Fruit fly (Drosophila melanogaster) whole organism, embryonic: ENCODE measurements around the gene CG43307.
A peak's percentile ranks its signal among the peaks of the same experiment; 100 is the strongest.

Source experiments
- Antp ChIP-seq: fragments of 200-800 bp; sonication (Bioruptor generic); optimal IDR thresholded peaks from 3 replicates; lab custom pipeline; 2016; ENCODE audit warnings: missing biosample characterization, missing genetic modification characterization
- Atf3 ChIP-seq: fragments of 200-800 bp; sonication (Bioruptor generic); optimal IDR thresholded peaks from 3 replicates; lab custom pipeline; 2016; ENCODE audit warnings: missing biosample characterization, missing genetic modification characterization
- CG10267 ChIP-seq: fragments of 200-800 bp; sonication (Bioruptor generic); optimal IDR thresholded peaks from 2 replicates; lab custom pipeline; 2018; ENCODE audit warnings: missing biosample characterization, mild to moderate bottlenecking, missing genetic modification characterization, moderate library complexity
- CG12236 ChIP-seq: fragments of 200-800 bp; sonication (Bioruptor generic); optimal IDR thresholded peaks from 2 replicates; lab custom pipeline; 2016; ENCODE audit warnings: missing biosample characterization, missing genetic modification characterization
- CG1233 ChIP-seq: fragments of 200-800 bp; sonication (Bioruptor generic); optimal IDR thresholded peaks from 4 replicates; lab custom pipeline; 2018; ENCODE audit warnings: missing biosample characterization, mild to moderate bottlenecking, missing genetic modification characterization
- CG12769 ChIP-seq: fragments of 200-800 bp; sonication (Bioruptor generic); optimal IDR thresholded peaks from 2 replicates; lab custom pipeline; 2019; ENCODE audit warnings: missing biosample characterization, mild to moderate bottlenecking, missing genetic modification characterization, moderate library complexity
- CG14667 ChIP-seq: fragments of 200-800 bp; sonication (Bioruptor generic); IDR thresholded peaks from 2 replicates; pipeline ENCODE4 v1.3.6; 2022; ENCODE audit warnings: missing biosample characterization, missing genetic modification characterization
- CG15479 ChIP-seq: fragments of 200-800 bp; sonication (Bioruptor generic); optimal IDR thresholded peaks from 3 replicates; lab custom pipeline; 2019; ENCODE audit warnings: missing biosample characterization, mild to moderate bottlenecking, missing genetic modification characterization, moderate library complexity
- CG15514 ChIP-seq: fragments of 200-800 bp; sonication (Bioruptor generic); optimal IDR thresholded peaks from 3 replicates; lab custom pipeline; 2017; ENCODE audit warnings: missing biosample characterization, missing genetic modification characterization, mild to moderate bottlenecking, moderate library complexity, missing genetic modification reagents
- CG17361 ChIP-seq: fragments of 200-800 bp; sonication (Bioruptor generic); IDR thresholded peaks from 3 replicates; pipeline ENCODE4 v1.3.6; 2022; ENCODE audit warnings: missing biosample characterization, missing genetic modification characterization
- CG18764 ChIP-seq: fragments of 200-800 bp; sonication (Bioruptor generic); optimal IDR thresholded peaks from 3 replicates; lab custom pipeline; 2016; ENCODE audit warnings: missing biosample characterization, missing genetic modification characterization
- CG2120 ChIP-seq: fragments of 200-800 bp; sonication (Bioruptor generic); optimal IDR thresholded peaks from 3 replicates; lab custom pipeline; 2016; ENCODE audit warnings: missing biosample characterization, missing genetic modification characterization
- CG30020 ChIP-seq: fragments of 200-800 bp; optimal IDR thresholded peaks from 2 replicates; lab custom pipeline; 2019; ENCODE audit warnings: missing biosample characterization, mild to moderate bottlenecking, missing genetic modification characterization, moderate library complexity
- CG32532 ChIP-seq: fragments of 200-800 bp; sonication (Bioruptor generic); IDR thresholded peaks from 2 replicates; pipeline ENCODE4 v1.3.6; 2022; ENCODE audit warnings: missing biosample characterization, missing genetic modification characterization
- CG3726 ChIP-seq: fragments of 200-800 bp; sonication (Bioruptor generic); IDR thresholded peaks from 3 replicates; pipeline ENCODE4, ENCODE4 v1.3.6; 2022; ENCODE audit warnings: missing biosample characterization, missing genetic modification characterization
- CG3847 ChIP-seq: fragments of 200-800 bp; sonication (Bioruptor generic); IDR thresholded peaks from 2 replicates; pipeline ENCODE4 v1.3.6; 2022; ENCODE audit warnings: missing biosample characterization, missing genetic modification characterization
- CG42726 ChIP-seq: fragments of 200-800 bp; sonication (Bioruptor generic); IDR thresholded peaks from 2 replicates; pipeline ENCODE4 v1.3.6; 2022; ENCODE audit warnings: missing biosample characterization, missing genetic modification characterization; ENCODE audit not compliant: partially characterized antibody
- CG4707 ChIP-seq: fragments of 200-800 bp; sonication (Bioruptor generic); optimal IDR thresholded peaks from 2 replicates; lab custom pipeline; 2018; ENCODE audit warnings: missing biosample characterization, mild to moderate bottlenecking, missing genetic modification characterization, moderate library complexity
- CG8765 ChIP-seq: fragments of 200-800 bp; sonication (Bioruptor generic); IDR thresholded peaks from 2 replicates; pipeline ENCODE4 v1.3.6; 2022; ENCODE audit warnings: missing biosample characterization, missing genetic modification characterization
- Ets65A ChIP-seq: fragments of 200-800 bp; sonication (Bioruptor generic); peaks from one replicate; lab custom pipeline; 2016; ENCODE audit warnings: missing biosample characterization, missing genetic modification characterization
- Hsf ChIP-seq: fragments of 200-800 bp; sonication (Bioruptor generic); optimal IDR thresholded peaks from 3 replicates; lab custom pipeline; 2016; ENCODE audit warnings: missing biosample characterization, missing genetic modification characterization
- Mad ChIP-seq: fragments of 200-800 bp; sonication (Bioruptor generic); optimal IDR thresholded peaks from 2 replicates; lab custom pipeline; 2016; ENCODE audit warnings: missing biosample characterization, missing genetic modification characterization
- Meics ChIP-seq: fragments of 200-800 bp; sonication (Bioruptor generic); optimal IDR thresholded peaks from 2 replicates; lab custom pipeline; 2017; ENCODE audit warnings: missing biosample characterization, mild to moderate bottlenecking, missing genetic modification characterization
- Oaz ChIP-seq: fragments of 200-800 bp; sonication (Bioruptor generic); IDR thresholded peaks from 2 replicates; pipeline ENCODE4 v1.3.6; 2022; ENCODE audit warnings: missing biosample characterization, missing genetic modification characterization
- Opbp ChIP-seq: fragments of 200-800 bp; sonication (Bioruptor generic); IDR thresholded peaks from 3 replicates; pipeline ENCODE4 v1.3.6; 2022; ENCODE audit warnings: missing biosample characterization, missing genetic modification characterization; ENCODE audit not compliant: partially characterized antibody
- Optix ChIP-seq: fragments of 200-800 bp; sonication (Bioruptor generic); IDR thresholded peaks from 3 replicates; pipeline ENCODE4 v1.3.6; 2022; ENCODE audit warnings: missing biosample characterization, missing genetic modification characterization
- Rx ChIP-seq: fragments of 200-800 bp; sonication (Bioruptor generic); IDR thresholded peaks from 2 replicates; pipeline ENCODE4 v1.3.6; 2022; ENCODE audit warnings: missing biosample characterization, missing genetic modification characterization
- Scr ChIP-seq: fragments of 200-800 bp; sonication (Bioruptor generic); IDR thresholded peaks from 2 replicates; pipeline ENCODE4 v1.3.6; 2022; ENCODE audit warnings: missing biosample characterization, missing genetic modification characterization; ENCODE audit not compliant: partially characterized antibody
- Sox102F ChIP-seq: fragments of 200-800 bp; sonication (Bioruptor generic); optimal IDR thresholded peaks from 2 replicates; lab custom pipeline; 2018; ENCODE audit warnings: missing biosample characterization, mild to moderate bottlenecking, missing genetic modification characterization, moderate library complexity
- Stat92E ChIP-seq, 3 experiments: fragments of >200 bp in 2 of 3; fragments of 200-800 bp in 1 of 3; sonication (Bioruptor generic) in 1 of 3; optimal IDR thresholded peaks; 2 replicates each; lab custom pipeline; 2017 to 2019; ENCODE audit warnings: missing biosample characterization in 3 of 3, missing genetic modification characterization in 3 of 3, mild to moderate bottlenecking in 1 of 3, moderate library complexity in 1 of 3
- TFAM ChIP-seq: fragments of 200-800 bp; sonication (Bioruptor generic); optimal IDR thresholded peaks from 2 replicates; lab custom pipeline; 2017; ENCODE audit warnings: missing biosample characterization, missing genetic modification characterization, inconsistent platforms
- ab ChIP-seq: fragments of 200-800 bp; sonication (Bioruptor generic); optimal IDR thresholded peaks from 2 replicates; lab custom pipeline; 2016; ENCODE audit warnings: missing biosample characterization, missing genetic modification characterization
- ato ChIP-seq: fragments of 200-800 bp; sonication (Bioruptor generic); IDR thresholded peaks from 2 replicates; pipeline ENCODE4 v1.3.6; 2022; ENCODE audit warnings: missing biosample characterization, missing genetic modification characterization; ENCODE audit not compliant: partially characterized antibody
- bab2 ChIP-seq: fragments of 200-800 bp; sonication (Bioruptor generic); optimal IDR thresholded peaks from 2 replicates; lab custom pipeline; 2016; ENCODE audit warnings: missing biosample characterization, missing genetic modification characterization
- bcd ChIP-seq: fragments of 200-800 bp; sonication (Bioruptor generic); optimal IDR thresholded peaks from 2 replicates; lab custom pipeline; 2017; ENCODE audit warnings: missing biosample characterization, mild to moderate bottlenecking, missing genetic modification characterization
- chinmo ChIP-seq: fragments of 200-800 bp; sonication (Bioruptor generic); IDR thresholded peaks from 4 replicates; pipeline ENCODE4 v1.3.6; 2022; ENCODE audit warnings: missing biosample characterization, missing genetic modification characterization; ENCODE audit not compliant: partially characterized antibody
- corto ChIP-seq: fragments of 200-800 bp; sonication (Bioruptor generic); optimal IDR thresholded peaks from 2 replicates; lab custom pipeline; 2016; ENCODE audit warnings: missing biosample characterization, mild to moderate bottlenecking, missing genetic modification characterization, moderate library complexity
- gsb ChIP-seq: fragments of 200-800 bp; sonication (Bioruptor generic); IDR thresholded peaks from 2 replicates; pipeline ENCODE4 v1.3.6; 2022; ENCODE audit warnings: missing biosample characterization, missing genetic modification characterization
- knrl ChIP-seq: fragments of 200-800 bp; sonication (Bioruptor generic); IDR thresholded peaks from 3 replicates; pipeline ENCODE4 v1.3.6; 2022; ENCODE audit warnings: missing biosample characterization, missing genetic modification characterization; ENCODE audit not compliant: partially characterized antibody
- lilli ChIP-seq: fragments of 200-800 bp; sonication (Bioruptor generic); optimal IDR thresholded peaks from 3 replicates; lab custom pipeline; 2016; ENCODE audit warnings: missing biosample characterization, missing genetic modification characterization
- nerfin-2 ChIP-seq: fragments of 200-800 bp; sonication (Bioruptor generic); IDR thresholded peaks from 2 replicates; pipeline ENCODE4 v1.3.6; 2022; ENCODE audit warnings: missing biosample characterization, missing genetic modification characterization; ENCODE audit not compliant: partially characterized antibody
- pfk ChIP-seq: fragments of 200-800 bp; sonication (Bioruptor generic); optimal IDR thresholded peaks from 2 replicates; lab custom pipeline; 2018; ENCODE audit warnings: missing biosample characterization, mild to moderate bottlenecking, missing genetic modification characterization, moderate library complexity
- pita ChIP-seq: fragments of 200-800 bp; sonication (Bioruptor generic); optimal IDR thresholded peaks from 2 replicates; lab custom pipeline; 2017; ENCODE audit warnings: missing biosample characterization, mild to moderate bottlenecking, missing genetic modification characterization
- prd ChIP-seq, 3 experiments: fragments of >200 bp in 2 of 3; fragments of 200-800 bp in 1 of 3; sonication (Bioruptor generic) in 1 of 3; optimal IDR thresholded peaks in 2 of 3; IDR thresholded peaks in 1 of 3; 2 replicates in 2 of 3; 3 replicates in 1 of 3; pipeline versions ENCODE4 v1.3.6 to Lab custom; 2017 to 2022; ENCODE audit warnings: missing biosample characterization in 1 of 3, missing genetic modification characterization in 1 of 3
- slbo ChIP-seq: fragments of 200-800 bp; sonication (Bioruptor generic); IDR thresholded peaks from 2 replicates; pipeline ENCODE4 v1.3.6; 2022; ENCODE audit warnings: missing biosample characterization, missing genetic modification characterization
- slou ChIP-seq: fragments of 200-800 bp; sonication (Bioruptor generic); optimal IDR thresholded peaks from 3 replicates; lab custom pipeline; 2016; ENCODE audit warnings: missing biosample characterization, missing genetic modification characterization
- ssp ChIP-seq: fragments of 200-800 bp; sonication (Bioruptor generic); IDR thresholded peaks from 2 replicates; pipeline ENCODE4 v1.3.6; 2022; ENCODE audit warnings: missing biosample characterization, missing genetic modification characterization
- tgo ChIP-seq: fragments of 200-800 bp; sonication (Bioruptor generic); IDR thresholded peaks from 3 replicates; pipeline ENCODE4 v1.3.6; 2022; ENCODE audit warnings: missing biosample characterization, missing genetic modification characterization
- zfh2 ChIP-seq: fragments of 200-800 bp; sonication (Bioruptor generic); optimal IDR thresholded peaks from 2 replicates; lab custom pipeline; 2016; ENCODE audit warnings: missing biosample characterization, missing genetic modification characterization

The CG43307 gene

dm6 chr2L:5771179-5771578 lies 40.2 kb upstream of the CG43307 start (continued):
- TF ChIP-seq Sox102F (GFP tag; lab: Kevin White, UChicago) (peak; percentile 35), TFAM (GFP tag; lab: Kevin White, UChicago) (no peak), CG2120 (GFP tag; lab: Kevin White, UChicago) (peak; percentile 29), CG30020 (tag; lab: Kevin White, UChicago) (no peak), CG1233 (GFP tag; lab: Kevin White, UChicago) (peak; percentile 39), CG15514 (peak; percentile 2), CG18764 (GFP tag; lab: Kevin White, UChicago) (peak; percentile 41), CG15479 (no peak), CG17361 (GFP tag; lab: Robert Waterston, UW) (peak; percentile 54; the same call in 2 of the 3 replicates), prd (optimal IDR thresholded peaks at IDR 0.05; lab: Kevin White, UChicago) (peak in 1 of 2 experiments; percentile 89), prd (GFP tag; IDR thresholded peaks at IDR 0.05; lab: Robert Waterston, UW) (peak; percentile 71), Atf3 (GFP tag; lab: Kevin White, UChicago) (no peak), corto (GFP tag; lab: Kevin White, UChicago) (no peak), Rx (GFP tag; lab: Robert Waterston, UW) (peak; percentile 18; the same call in 1 of the 2 replicates), ato (GFP tag; lab: Robert Waterston, UW) (peak; percentile 55), lilli (GFP tag; lab: Kevin White, UChicago) (peak; percentile 37), Scr (0 out of 2 replicates have a peak, but pooled peaks have one; percentile 30), zfh2 (GFP tag; lab: Kevin White, UChicago) (peak; percentile 17), Meics (GFP tag; lab: Kevin White, UChicago) (peak; percentile 41), nerfin-2 (peak; percentile 55; the same call in 1 of the 2 replicates), Mad (peak; percentile 35), CG14667 (GFP tag; lab: Robert Waterston, UW) (peak; percentile 41; the same call in 1 of the 2 replicates), chinmo (0 out of 4 replicates have a peak, but pooled peaks have one; percentile 8), tgo (GFP tag; lab: Robert Waterston, UW) (peak; percentile 52), slbo (GFP tag; lab: Robert Waterston, UW) (peak; percentile 74), CG42726 (peak; percentile 92), ab (GFP tag; lab: Kevin White, UChicago) (no peak), CG4707 (GFP tag; lab: Kevin White, UChicago) (no peak), CG3726 (no peak), CG12236 (GFP tag; lab: Kevin White, UChicago) (no peak), Optix (GFP tag; lab: Robert Waterston, UW) (no peak), gsb (0 out of 2 replicates have a peak, but pooled peaks have one; percentile 10), CG32532 (GFP tag; lab: Robert Waterston, UW) (peak; percentile 82), CG3847 (GFP tag; lab: Robert Waterston, UW) (peak; percentile 53; the same call in 1 of the 2 replicates), CG8765 (peak; percentile 21; the same call in 1 of the 2 replicates), knrl (GFP tag; lab: Robert Waterston, UW) (peak; percentile 77), bab2 (GFP tag; lab: Kevin White, UChicago) (peak; percentile 20), pfk (GFP tag; lab: Kevin White, UChicago) (no peak), Antp (peak; percentile 46), ssp (peak; percentile 27; the same call in 1 of the 2 replicates), slou (peak; percentile 47), Stat92E (GFP tag; optimal IDR thresholded peaks at IDR 0.05; lab: Kevin White, UChicago) (no peak), Opbp (GFP tag; lab: Robert Waterston, UW) (peak; percentile 78; the same call in 2 of the 3 replicates), CG12769 (tag; lab: Kevin White, UChicago) (peak; percentile 25), Ets65A (peak; percentile 97), Oaz (GFP tag; lab: Robert Waterston, UW) (peak; percentile 20; the same call in 1 of the 2 replicates), Hsf (GFP tag; lab: Kevin White, UChicago) (peak; percentile 20), CG10267 (tag; lab: Kevin White, UChicago) (peak; percentile 15), pita (peak; percentile 20), bcd (GFP tag; lab: Kevin White, UChicago) (peak; percentile 41)
